Fruit fly (Drosophila melanogaster): Measurements from ENCODE around the gene tacc.

Gene tacc

DNA sequence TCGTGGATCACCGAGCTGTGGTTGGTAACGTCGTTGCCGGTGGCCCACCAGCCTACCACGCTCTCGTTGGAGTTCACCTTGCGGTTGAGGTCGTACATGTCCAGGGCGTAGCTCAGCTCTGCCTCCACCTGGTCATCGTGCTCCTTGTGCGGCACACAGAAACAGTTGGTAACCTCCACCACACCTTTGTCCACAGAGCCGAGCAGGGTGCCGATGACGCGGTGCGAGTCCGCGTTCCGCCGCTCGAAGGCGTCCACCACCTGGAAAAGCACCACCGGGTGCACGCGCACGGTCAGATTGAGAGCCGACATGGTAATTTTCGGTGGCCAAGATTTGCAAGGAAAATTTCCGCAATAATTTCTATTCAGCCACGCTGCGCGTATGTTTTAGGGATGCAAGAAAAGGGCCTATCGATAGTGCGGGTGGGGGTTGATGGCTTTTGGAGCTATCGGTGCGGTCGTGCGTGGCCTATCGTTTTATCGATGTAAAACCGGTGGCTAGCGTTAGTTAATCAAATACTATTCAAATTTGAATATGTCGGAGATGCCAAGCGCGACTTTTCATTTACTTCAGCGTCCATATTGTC, 35.0 kb downstream of the tacc start, which contains the start of gene eIF3f1 (continued):
- TF ChIP-seq CG5180 (GFP tag; optimal IDR thresholded peaks at IDR 0.05) (no peak), Dip2 (GFP tag; IDR thresholded peaks at IDR 0.05) (no peak), sc (optimal IDR thresholded peaks at IDR 0.05) (no peak), sc (GFP tag; optimal IDR thresholded peaks at IDR 0.05) (no peak), mirr (GFP tag; optimal IDR thresholded peaks at IDR 0.05) (no peak), CG11247 (GFP tag; IDR thresholded peaks at IDR 0.05) (0 out of 2 replicates have a peak, but pooled peaks have one; percentile 14), hbn (GFP tag; IDR thresholded peaks at IDR 0.05; ENCODE audit: partially characterized antibody) (peak; percentile 98), Hey (tag; optimal IDR thresholded peaks at IDR 0.05) (no peak), MTF-1 (GFP tag; optimal IDR thresholded peaks at IDR 0.05; ENCODE audit: borderline replicate concordance) (no peak), YL-1 (GFP tag; optimal IDR thresholded peaks at IDR 0.05) (peak; percentile 96), Bteb2 (GFP tag; optimal IDR thresholded peaks at IDR 0.05) (no peak), Dp (GFP tag; optimal IDR thresholded peaks at IDR 0.05) (peak; percentile 90), cas (GFP tag; IDR thresholded peaks at IDR 0.05) (no peak), H15 (GFP tag; IDR thresholded peaks at IDR 0.05) (0 out of 3 replicates have a peak, but pooled peaks have one; percentile 32), CG17829 (tag; optimal IDR thresholded peaks at IDR 0.05) (peak; percentile 52), sens (GFP tag) (peak; percentile 23), amos (GFP tag; IDR thresholded peaks at IDR 0.05; ENCODE audit: partially characterized antibody) (peak; percentile 99), CG9932 (GFP tag; IDR thresholded peaks at IDR 0.05) (peak; percentile 80), hb (GFP tag; IDR thresholded peaks at IDR 0.05; ENCODE audit: partially characterized antibody) (peak; percentile 99), cad (GFP tag; optimal IDR thresholded peaks at IDR 0.05) (no peak), CG17186 (GFP tag; optimal IDR thresholded peaks at IDR 0.05) (peak; percentile 87), nerfin-2 (GFP tag; IDR thresholded peaks at IDR 0.05; ENCODE audit: partially characterized antibody) (peak; percentile 98), Ravus (GFP tag; IDR thresholded peaks at IDR 0.05) (no peak), lov (optimal IDR thresholded peaks at IDR 0.05) (no peak), lov (GFP tag; IDR thresholded peaks at IDR 0.05) (no peak), ERR (GFP tag; optimal IDR thresholded peaks at IDR 0.05) (peak; percentile 65), CG42726 (GFP tag; IDR thresholded peaks at IDR 0.05; ENCODE audit: partially characterized antibody) (peak; percentile 99), ato (GFP tag; IDR thresholded peaks at IDR 0.05; ENCODE audit: partially characterized antibody) (peak; percentile 99), pita (GFP tag; optimal IDR thresholded peaks at IDR 0.05) (no peak), CG2116 (GFP tag; optimal IDR thresholded peaks at IDR 0.05) (peak; percentile 98), jumu (GFP tag; optimal IDR thresholded peaks at IDR 0.05) (peak; percentile 42), ase (GFP tag; IDR thresholded peaks at IDR 0.05) (no peak), sna (GFP tag; IDR thresholded peaks at IDR 0.05; ENCODE audit: partially characterized antibody) (peak; percentile 98), prd (optimal IDR thresholded peaks at IDR 0.05) (no peak), prd (GFP tag; IDR thresholded peaks at IDR 0.05) (no peak), Rx (GFP tag; IDR thresholded peaks at IDR 0.05) (no peak), Dad (GFP tag; optimal IDR thresholded peaks at IDR 0.05) (peak; percentile 9), ash1 (GFP tag; optimal IDR thresholded peaks at IDR 0.05) (no peak), tin (GFP tag; optimal IDR thresholded peaks at IDR 0.05) (no peak), dpn (GFP tag; optimal IDR thresholded peaks at IDR 0.05) (peak; percentile 2 to 20), CG1832 (GFP tag; optimal IDR thresholded peaks at IDR 0.05) (no peak), Trl (optimal IDR thresholded peaks at IDR 0.05) (no peak), Trl (GFP tag; optimal IDR thresholded peaks at IDR 0.05) (peak; percentile 36), CG13296 (GFP tag; optimal IDR thresholded peaks at IDR 0.05) (peak; percentile 5), peb (GFP tag; IDR thresholded peaks at IDR 0.05) (no peak), Med (GFP tag) (peak; percentile 90), CG4360 (GFP tag; IDR thresholded peaks at IDR 0.05) (peak; percentile 60), CG34422 (GFP tag; IDR thresholded peaks at IDR 0.05) (peak; percentile 74; the same call in 2 of the 3 replicates), Dref (GFP tag; IDR thresholded peaks at IDR 0.05) (peak; percentile 100), CG11085 (GFP tag; IDR thresholded peaks at IDR 0.05) (no peak), CG9817 (tag; optimal IDR thresholded peaks at IDR 0.05) (no peak), CG17385 (GFP tag; optimal IDR thresholded peaks at IDR 0.05) (no peak)

Measured in whole organism, embryonic.